Fruit fly (Drosophila melanogaster): ENCODE results near the gene Tengl2.

Gene Tengl2

dm6 chr2L:2284863-2285262 is 45.7 kb upstream of the Tengl2 start, which contains the start of gene CG4271 (continued):
- no peak for TF ChIP-seq CG8290 (GFP tag; optimal IDR thresholded peaks at IDR 0.05)
- no peak for TF ChIP-seq CG8290 (tag; optimal IDR thresholded peaks at IDR 0.05)

- TF ChIP-seq CG2202 (tag; optimal IDR thresholded peaks at IDR 0.05): no peak
- TF ChIP-seq CG6272 (GFP tag; IDR thresholded peaks at IDR 0.05): no peak
- TF ChIP-seq Blimp-1 (GFP tag; optimal IDR thresholded peaks at IDR 0.05): no peak
- no peak for TF ChIP-seq knrl (GFP tag; IDR thresholded peaks at IDR 0.05; ENCODE audit: partially characterized antibody)
- TF ChIP-seq H2.0 (GFP tag; IDR thresholded peaks at IDR 0.05): no peak
- no peak for TF ChIP-seq D (optimal IDR thresholded peaks at IDR 0.05)
- no peak for TF ChIP-seq D (GFP tag; optimal IDR thresholded peaks at IDR 0.05)
- no peak for TF ChIP-seq phol (tag; optimal IDR thresholded peaks at IDR 0.05)
- no peak for TF ChIP-seq CG17385 (GFP tag; optimal IDR thresholded peaks at IDR 0.05)
- TF ChIP-seq ems (GFP tag; optimal IDR thresholded peaks at IDR 0.05): no peak
Observed at dm6 chr2L:2269040-2269439, 29.9 kb upstream of the Tengl2 start, which contains the start of gene CG17242. CG17242 (minus strand) TSS chr2L:2269140.

dm6 chr2L:2265221-2265620 is 26.0 kb upstream of the Tengl2 start, which contains the start of gene CG34049:
CG34049 (minus strand) TSS chr2L:2265321.
- TF ChIP-seq da (GFP tag; optimal IDR thresholded peaks at IDR 0.05) (no peak), Hsf (GFP tag; optimal IDR thresholded peaks at IDR 0.05) (no peak), CG18262 (tag; optimal IDR thresholded peaks at IDR 0.05) (no peak)

dm6 chr2L:2263142-2263541 is 24.0 kb upstream of the Tengl2 start, which contains the start of gene CG4270:
CG4270 (plus strand) TSS chr2L:2263442.
- TF ChIP-seq Nf-YA (GFP tag; IDR thresholded peaks at IDR 0.05) (no peak), cg (GFP tag; optimal IDR thresholded peaks at IDR 0.05) (no peak), Side (GFP tag; optimal IDR thresholded peaks at IDR 0.05) (no peak)

dm6 chr2L:2254950-2255349 is 15.8 kb upstream of the Tengl2 start, which contains the start of gene Send1:
Send1 (minus strand) TSS chr2L:2255050.
- TF ChIP-seq CG16813 (GFP tag; IDR thresholded peaks at IDR 0.05; ENCODE audit: partially characterized antibody) (no peak), CG10431 (GFP tag; optimal IDR thresholded peaks at IDR 0.05) (no peak), Taf1 (GFP tag; IDR thresholded peaks at IDR 0.05) (no peak), phol (tag; optimal IDR thresholded peaks at IDR 0.05) (no peak), CG1792 (GFP tag; optimal IDR thresholded peaks at IDR 0.05) (no peak), CG6254 (GFP tag; optimal IDR thresholded peaks at IDR 0.05) (no peak), ham (GFP tag; IDR thresholded peaks at IDR 0.05) (no peak), grn (GFP tag; optimal IDR thresholded peaks at IDR 0.05) (no peak), Fer2 (tag; optimal IDR thresholded peaks at IDR 0.05) (no peak), CG4424 (GFP tag; optimal IDR thresholded peaks at IDR 0.05) (no peak), CG16779 (GFP tag; IDR thresholded peaks at IDR 0.05) (no peak), Nf-YB (GFP tag; optimal IDR thresholded peaks at IDR 0.05) (no peak), CG11398 (GFP tag; optimal IDR thresholded peaks at IDR 0.05) (no peak), D (optimal IDR thresholded peaks at IDR 0.05) (no peak), D (GFP tag; optimal IDR thresholded peaks at IDR 0.05) (no peak), Elba2 (GFP tag; optimal IDR thresholded peaks at IDR 0.05) (no peak), fd3F (GFP tag; optimal IDR thresholded peaks at IDR 0.05) (no peak), vnd (GFP tag; IDR thresholded peaks at IDR 0.05; ENCODE audit: partially characterized antibody) (no peak)

dm6 chr2L:2252745-2253144 is 13.6 kb upstream of the Tengl2 start, which contains the start of gene CG17234:
CG17234 (plus strand) TSS chr2L:2253045.
- TF ChIP-seq shn (GFP tag; optimal IDR thresholded peaks at IDR 0.05) (no peak), az2 (GFP tag; optimal IDR thresholded peaks at IDR 0.05) (no peak), CG12659 (GFP tag; optimal IDR thresholded peaks at IDR 0.05) (no peak), CG17829 (tag; optimal IDR thresholded peaks at IDR 0.05) (no peak)
